Fruit fly (Drosophila melanogaster): ENCODE measurements around the gene vkg.
A peak's percentile ranks its signal among the peaks of the same experiment; 100 is the strongest.

dm6 chr2L:5007256-5007655 is 20.7 kb downstream of the vkg start:
- TF ChIP-seq CG7045 (GFP tag; optimal IDR thresholded peaks at IDR 0.05), result peak; percentile 39
- no peak for TF ChIP-seq Mnt (GFP tag; optimal IDR thresholded peaks at IDR 0.05)
- peak; percentile 22 for TF ChIP-seq pad (GFP tag; optimal IDR thresholded peaks at IDR 0.05)
- peak; percentile 53 for TF ChIP-seq CG14711 (tag; optimal IDR thresholded peaks at IDR 0.05)
- peak; percentile 65 for TF ChIP-seq cic (GFP tag; optimal IDR thresholded peaks at IDR 0.05)
- TF ChIP-seq toe (GFP tag; optimal IDR thresholded peaks at IDR 0.05), result no peak
- peak; percentile 60 for TF ChIP-seq CG12768 (GFP tag; optimal IDR thresholded peaks at IDR 0.05)
- TF ChIP-seq CG5204 (GFP tag; optimal IDR thresholded peaks at IDR 0.05), result no peak
- TF ChIP-seq kay (GFP tag; ENCODE audit: borderline replicate concordance), result no peak
- TF ChIP-seq CG11617 (GFP tag; optimal IDR thresholded peaks at IDR 0.05), result peak; percentile 13
- peak; percentile 25 for TF ChIP-seq ovo (GFP tag; optimal IDR thresholded peaks at IDR 0.05)
- TF ChIP-seq CG33017 (tag; optimal IDR thresholded peaks at IDR 0.05), result peak; percentile 76

Data from whole organism, adult.